Fruit fly (Drosophila melanogaster) whole organism, wandering third instar larva: Measurements from ENCODE around the gene CG42699.

ENCODE experiments used
- CrebA ChIP-seq: fragments of 200-800 bp; sonication (Bioruptor generic); optimal IDR thresholded peaks from 2 replicates; lab custom pipeline; 2016; ENCODE audit warnings: missing biosample characterization, mild to moderate bottlenecking, missing genetic modification characterization, borderline replicate concordance
- Dfd ChIP-seq: fragments of >200 bp; optimal IDR thresholded peaks from 2 replicates; lab custom pipeline; 2017; ENCODE audit warnings: missing biosample characterization, missing genetic modification characterization
- Dif ChIP-seq: fragments of 200-275, 200-300 bp; sonication (Bioruptor generic); optimal IDR thresholded peaks from 2 replicates; lab custom pipeline; 2018; ENCODE audit warnings: missing biosample characterization, missing genetic modification characterization; ENCODE audit not compliant: partially characterized antibody
- Jra ChIP-seq: sonication (Bioruptor generic); optimal IDR thresholded peaks from 2 replicates; lab custom pipeline; 2016; ENCODE audit warnings: missing biosample characterization, missing genetic modification characterization
- OdsH ChIP-seq: fragments of 200-800 bp; sonication (Bioruptor generic); optimal IDR thresholded peaks from 2 replicates; lab custom pipeline; 2016; ENCODE audit warnings: missing biosample characterization, mild to moderate bottlenecking, missing genetic modification characterization
- foxo ChIP-seq, 2 experiments: fragments of 200-800 bp; sonication (Bioruptor generic); optimal IDR thresholded peaks; 2 replicates in 1 of 2; 3 replicates in 1 of 2; lab custom pipeline; 2016 to 2017; ENCODE audit warnings: missing biosample characterization in 2 of 2, missing genetic modification characterization in 2 of 2
- h ChIP-seq: fragments of 200-800 bp; sonication (Bioruptor generic); optimal IDR thresholded peaks from 3 replicates; lab custom pipeline; 2016; ENCODE audit warnings: missing biosample characterization, mild to moderate bottlenecking, missing genetic modification characterization
- pan ChIP-seq: fragments of >200 bp; optimal IDR thresholded peaks from 2 replicates; lab custom pipeline; 2017
- tai ChIP-seq: sonication (Bioruptor generic); optimal IDR thresholded peaks from 2 replicates; lab custom pipeline; 2016; ENCODE audit warnings: missing biosample characterization, missing genetic modification characterization
- usp ChIP-seq: fragments of >200 bp; optimal IDR thresholded peaks from 2 replicates; lab custom pipeline; 2017; ENCODE audit warnings: missing biosample characterization, missing genetic modification characterization
- woc ChIP-seq: sonication (Bioruptor generic); optimal IDR thresholded peaks from 2 replicates; lab custom pipeline; 2016; ENCODE audit warnings: missing biosample characterization, mild to moderate bottlenecking, missing genetic modification characterization

DNA sequence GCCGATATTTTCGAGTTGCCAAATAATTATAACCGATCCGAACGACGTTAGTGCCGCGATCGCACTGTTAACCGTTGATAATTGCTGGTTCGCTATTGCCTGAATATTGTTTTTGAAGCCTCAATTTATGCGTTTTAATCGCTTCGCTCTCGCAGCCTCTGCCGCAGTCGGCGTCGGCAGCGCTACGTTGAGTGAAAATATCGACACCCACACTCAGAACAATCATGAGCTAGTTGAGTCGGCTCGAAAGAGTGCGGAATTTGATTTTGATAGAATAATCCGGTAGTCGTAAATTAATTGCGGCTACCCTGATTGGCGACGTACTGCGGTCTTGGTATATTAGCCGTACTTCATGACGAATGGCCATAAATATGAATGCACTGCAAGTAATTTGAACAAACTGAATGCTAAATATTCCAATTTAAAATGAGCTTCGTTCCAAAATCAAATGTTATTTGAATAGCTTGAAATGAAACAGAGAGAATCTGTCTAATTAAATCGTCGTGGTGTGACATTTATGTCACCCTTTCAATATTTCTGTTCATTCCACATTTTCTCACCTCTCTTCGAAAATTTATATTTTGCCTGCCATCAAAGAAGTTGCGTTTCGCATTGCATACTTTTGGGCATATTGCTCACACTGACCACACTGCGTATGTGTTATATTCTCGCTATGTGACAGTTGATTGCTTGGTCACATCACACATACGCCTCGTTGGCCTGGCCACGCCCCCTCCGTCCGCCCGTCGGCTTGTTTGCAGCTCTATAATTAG, 48.7 kb upstream of the CG42699 start:
- TF ChIP-seq tai (no peak), h (GFP tag; lab: Kevin White, UChicago) (peak; percentile 29), foxo (GFP tag; optimal IDR thresholded peaks at IDR 0.05; lab: Kevin White, UChicago) (peak in 1 of 2 experiments; percentile 34), OdsH (no peak), usp (GFP tag; lab: Kevin White, UChicago) (no peak), CrebA (GFP tag; lab: Kevin White, UChicago) (peak; percentile 46), Dfd (GFP tag; lab: Kevin White, UChicago) (no peak), Jra (no peak), pan (lab: Kevin White, UChicago) (no peak), woc (GFP tag; lab: Kevin White, UChicago) (no peak), Dif (GFP tag; lab: Kevin White, UChicago) (no peak)
